Fruit fly (Drosophila melanogaster) whole organism, prepupa: ENCODE data around the gene CG6654.

Experiments
- Blimp-1 ChIP-seq: fragments of 200-800 bp; sonication (Bioruptor generic); optimal IDR thresholded peaks from 3 replicates; lab custom pipeline; 2017; ENCODE audit warnings: missing biosample characterization, missing genetic modification characterization, mild to moderate bottlenecking, moderate library complexity, missing genetic modification reagents
- CG11294 ChIP-seq: fragments of 200-800 bp; sonication (Bioruptor generic); IDR thresholded peaks from 2 replicates; pipeline ENCODE4 v1.3.6; 2022; ENCODE audit warnings: missing biosample characterization, missing genetic modification characterization
- CG15336 ChIP-seq: fragments of 200-800 bp; sonication (Bioruptor generic); IDR thresholded peaks from 2 replicates; pipeline ENCODE4 v1.3.6; 2022; ENCODE audit warnings: missing biosample characterization, missing genetic modification characterization
- CG31627 ChIP-seq: fragments of 200-800 bp; sonication (Bioruptor generic); optimal IDR thresholded peaks from 3 replicates; lab custom pipeline; 2016; ENCODE audit warnings: missing biosample characterization, missing genetic modification characterization
- CG32006 ChIP-seq: fragments of 200-800 bp; sonication (Bioruptor generic); optimal IDR thresholded peaks from 3 replicates; lab custom pipeline; 2017; ENCODE audit warnings: missing biosample characterization, mild to moderate bottlenecking, missing genetic modification characterization
- CG34406 ChIP-seq: fragments of 200-800 bp; sonication (Bioruptor generic); optimal IDR thresholded peaks from 3 replicates; lab custom pipeline; 2016; ENCODE audit warnings: missing biosample characterization, missing genetic modification characterization
- CG3919 ChIP-seq: fragments of 200-800 bp; sonication (Bioruptor generic); optimal IDR thresholded peaks from 3 replicates; lab custom pipeline; 2016; ENCODE audit warnings: missing biosample characterization, missing genetic modification characterization
- CG4318 ChIP-seq: fragments of 200-800 bp; sonication (Bioruptor generic); optimal IDR thresholded peaks from 3 replicates; lab custom pipeline; 2017; ENCODE audit warnings: missing biosample characterization, mild to moderate bottlenecking, missing genetic modification characterization
- CG6276 ChIP-seq: fragments of 200-800 bp; sonication (Bioruptor generic); optimal IDR thresholded peaks from 2 replicates; lab custom pipeline; 2017; ENCODE audit warnings: missing biosample characterization, mild to moderate bottlenecking, missing genetic modification characterization
- CG6792 ChIP-seq: fragments of 200-800 bp; sonication (Bioruptor generic); optimal IDR thresholded peaks from 3 replicates; lab custom pipeline; 2016; ENCODE audit warnings: missing biosample characterization, missing genetic modification characterization
- CG6854 ChIP-seq: fragments of 200-800 bp; sonication (Bioruptor generic); optimal IDR thresholded peaks from 2 replicates; lab custom pipeline; 2017; ENCODE audit warnings: missing biosample characterization, mild to moderate bottlenecking, missing genetic modification characterization
- CG7368 ChIP-seq: fragments of 200-800 bp; sonication (Bioruptor generic); optimal IDR thresholded peaks from 3 replicates; lab custom pipeline; 2016; ENCODE audit warnings: missing biosample characterization, missing genetic modification characterization
- CG8119 ChIP-seq: fragments of 200-800 bp; sonication (Bioruptor generic); IDR thresholded peaks from 3 replicates; pipeline ENCODE4 v1.3.6; 2022; ENCODE audit warnings: missing biosample characterization, missing genetic modification characterization
- CG8319 ChIP-seq: fragments of 200-800 bp; sonication (Bioruptor generic); optimal IDR thresholded peaks from 3 replicates; lab custom pipeline; 2016; ENCODE audit warnings: missing biosample characterization, missing genetic modification characterization
- CG9139 ChIP-seq: fragments of 200-800 bp; sonication (Bioruptor generic); optimal IDR thresholded peaks from 3 replicates; lab custom pipeline; 2017; ENCODE audit warnings: missing biosample characterization, mild to moderate bottlenecking, missing genetic modification characterization
- Eip78C ChIP-seq: fragments of 200-800 bp; sonication (Bioruptor generic); peaks from one replicate; lab custom pipeline; 2016; ENCODE audit warnings: missing biosample characterization, missing genetic modification characterization
- Ets96B ChIP-seq: fragments of 200-800 bp; optimal IDR thresholded peaks from 2 replicates; lab custom pipeline; 2019; ENCODE audit warnings: missing biosample characterization, mild to moderate bottlenecking, missing genetic modification characterization, moderate library complexity
- Gug ChIP-seq: fragments of 200-800 bp; sonication (Bioruptor generic); IDR thresholded peaks from 2 replicates; pipeline ENCODE4 v1.3.6; 2022; ENCODE audit warnings: missing biosample characterization, missing genetic modification characterization
- Hr39 ChIP-seq: fragments of 200-800 bp; sonication (Bioruptor generic); optimal IDR thresholded peaks from 2 replicates; lab custom pipeline; 2016; ENCODE audit warnings: missing biosample characterization, missing genetic modification characterization
- Hr4 ChIP-seq: fragments of 200-800 bp; sonication (Bioruptor generic); optimal IDR thresholded peaks from 3 replicates; lab custom pipeline; 2016; ENCODE audit warnings: missing biosample characterization, missing genetic modification characterization
- Met ChIP-seq: fragments of 200-800 bp; sonication (Bioruptor generic); optimal IDR thresholded peaks from 3 replicates; lab custom pipeline; 2016; ENCODE audit warnings: missing biosample characterization, missing genetic modification characterization
- OdsH ChIP-seq: fragments of 200-800 bp; sonication (Bioruptor generic); optimal IDR thresholded peaks from 3 replicates; lab custom pipeline; 2016; ENCODE audit warnings: missing biosample characterization, missing genetic modification characterization
- Sox102F ChIP-seq: fragments of 200-800 bp; sonication (Bioruptor generic); optimal IDR thresholded peaks from 2 replicates; lab custom pipeline; 2016; ENCODE audit warnings: missing biosample characterization, mild to moderate bottlenecking, missing genetic modification characterization
- Sox15 ChIP-seq: fragments of 200-800 bp; sonication (Bioruptor generic); optimal IDR thresholded peaks from 3 replicates; lab custom pipeline; 2016; ENCODE audit warnings: missing biosample characterization, missing genetic modification characterization
- achi ChIP-seq: fragments of 200-800 bp; sonication (Bioruptor generic); optimal IDR thresholded peaks from 3 replicates; lab custom pipeline; 2016; ENCODE audit warnings: missing biosample characterization, missing genetic modification characterization
- cyc ChIP-seq: fragments of 200-800 bp; sonication (Bioruptor generic); optimal IDR thresholded peaks from 3 replicates; lab custom pipeline; 2016; ENCODE audit warnings: missing biosample characterization, missing genetic modification characterization
- eg ChIP-seq: fragments of 200-800 bp; sonication (Bioruptor generic); IDR thresholded peaks from 3 replicates; pipeline ENCODE4 v1.3.6; 2022; ENCODE audit warnings: missing biosample characterization, missing genetic modification characterization
- esn ChIP-seq: fragments of 200-800 bp; sonication (Bioruptor generic); optimal IDR thresholded peaks from 2 replicates; lab custom pipeline; 2016; ENCODE audit warnings: missing biosample characterization, mild to moderate bottlenecking, missing genetic modification characterization, moderate library complexity
- fd59A ChIP-seq: fragments of 200-800 bp; sonication (Bioruptor generic); optimal IDR thresholded peaks from 2 replicates; lab custom pipeline; 2017; ENCODE audit warnings: missing biosample characterization, mild to moderate bottlenecking, missing genetic modification characterization, missing genetic modification reagents
- net ChIP-seq: fragments of 200-800 bp; sonication (Bioruptor generic); optimal IDR thresholded peaks from 3 replicates; lab custom pipeline; 2016; ENCODE audit warnings: missing biosample characterization, missing genetic modification characterization
- salr ChIP-seq, 2 experiments: fragments of 200-800 bp; sonication (Bioruptor generic); optimal IDR thresholded peaks; 3 replicates each; lab custom pipeline; 2016 to 2018; ENCODE audit warnings: missing biosample characterization in 2 of 2, missing genetic modification characterization in 2 of 2, mild to moderate bottlenecking in 1 of 2
- ss ChIP-seq, 2 experiments: fragments of 200-800 bp; sonication (Bioruptor generic); optimal IDR thresholded peaks; 2 replicates in 1 of 2; 3 replicates in 1 of 2; lab custom pipeline; 2017 to 2018; ENCODE audit warnings: mild to moderate bottlenecking in 2 of 2, missing biosample characterization in 2 of 2, missing genetic modification characterization in 2 of 2, moderate library complexity in 1 of 2
- svp ChIP-seq: fragments of 200-800 bp; sonication (Bioruptor generic); peaks from one replicate; lab custom pipeline; 2016; ENCODE audit warnings: missing biosample characterization, missing genetic modification characterization
- topi ChIP-seq: fragments of 200-800 bp; sonication (Bioruptor generic); optimal IDR thresholded peaks from 3 replicates; lab custom pipeline; 2016; ENCODE audit warnings: missing biosample characterization, missing genetic modification characterization
- vri ChIP-seq: fragments of 200-800 bp; sonication (Bioruptor generic); optimal IDR thresholded peaks from 3 replicates; lab custom pipeline; 2016; ENCODE audit warnings: missing biosample characterization, mild to moderate bottlenecking, missing genetic modification characterization

Gene CG6654

DNA sequence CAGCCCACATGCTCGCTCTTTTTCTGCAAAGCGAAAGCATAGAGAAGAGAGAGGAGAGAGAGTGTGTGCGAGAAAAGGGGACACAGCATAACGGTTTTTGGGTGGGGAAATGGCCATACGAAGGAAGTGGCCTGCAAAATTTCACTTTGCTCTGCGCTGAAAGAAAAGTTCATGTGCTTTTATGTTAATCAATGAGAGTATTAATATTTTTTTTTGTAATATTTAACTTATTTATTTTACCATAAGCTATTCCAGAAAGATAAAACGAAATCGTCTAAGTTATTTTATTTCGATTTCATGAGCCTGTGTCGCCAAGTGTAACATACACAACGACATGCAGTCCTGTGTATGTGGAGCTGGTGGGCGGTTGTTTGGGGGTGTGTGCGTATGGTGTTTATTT lies 37.0 kb upstream of the CG6654 start (continued):
- TF ChIP-seq OdsH (GFP tag; lab: Kevin White, UChicago) = no peak
- peak; percentile 72 for TF ChIP-seq achi (GFP tag; lab: Kevin White, UChicago)
- TF ChIP-seq Eip78C = peak; percentile 74
- no peak for TF ChIP-seq CG34406
- peak; percentile 40 for TF ChIP-seq fd59A (GFP tag; lab: Kevin White, UChicago)
- peak; percentile 30 for TF ChIP-seq cyc
- peak; percentile 3 for TF ChIP-seq CG31627 (GFP tag; lab: Kevin White, UChicago)
- TF ChIP-seq CG6792 (GFP tag; lab: Kevin White, UChicago) = peak; percentile 46
- TF ChIP-seq CG11294 (GFP tag; lab: Robert Waterston, UW) = peak; percentile 65; the same call in 1 of the 2 replicates
- no peak for TF ChIP-seq CG9139 (GFP tag; lab: Kevin White, UChicago)
- TF ChIP-seq CG3919 = no peak
- no peak for TF ChIP-seq ss (GFP tag; optimal IDR thresholded peaks at IDR 0.05; lab: Kevin White, UChicago)
- TF ChIP-seq net = no peak
- TF ChIP-seq CG8319 (GFP tag; lab: Kevin White, UChicago) = no peak
- TF ChIP-seq vri (GFP tag; lab: Kevin White, UChicago) = no peak
- no peak for TF ChIP-seq Ets96B (tag; lab: Kevin White, UChicago)
- peak; percentile 74; the same call in 1 of the 3 replicates for TF ChIP-seq eg (GFP tag; lab: Robert Waterston, UW)
- peak; percentile 36 for TF ChIP-seq CG4318 (GFP tag; lab: Kevin White, UChicago)
- TF ChIP-seq Hr4 (GFP tag; lab: Kevin White, UChicago) = peak; percentile 56
- TF ChIP-seq Blimp-1 (GFP tag; lab: Kevin White, UChicago) = no peak
- TF ChIP-seq svp (GFP tag; lab: Kevin White, UChicago) = peak; percentile 72
- TF ChIP-seq CG32006 (GFP tag; lab: Kevin White, UChicago) = peak; percentile 73
- peak; percentile 76 for TF ChIP-seq CG15336 (GFP tag; lab: Robert Waterston, UW)
- TF ChIP-seq, all 60 proteins: peak for 24

DNA sequence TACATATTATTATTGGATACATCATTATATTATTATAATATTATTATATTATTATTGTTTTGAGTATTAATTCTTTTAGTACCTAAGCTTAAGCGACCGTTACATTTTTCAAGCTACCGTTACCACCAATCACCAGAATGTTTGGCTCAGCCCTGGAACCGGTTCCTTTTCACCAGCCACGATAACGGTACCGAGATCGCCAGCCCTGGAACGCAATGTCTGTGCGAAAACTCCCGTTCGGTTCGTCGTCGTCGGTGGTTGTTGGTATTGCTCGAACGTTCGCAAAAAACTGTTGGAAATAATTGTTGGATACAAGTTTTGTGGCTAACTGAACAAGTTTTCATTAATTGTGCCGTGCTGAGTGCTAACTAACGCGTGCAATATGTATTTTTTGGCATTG lies 36.3 kb upstream of the CG6654 start, which contains the start of gene CG42404:
Gene CG42404, plus strand, starts transcription at position 360 of the 400 bp plus-strand sequence.
- no peak for TF ChIP-seq CG6854 (GFP tag; lab: Kevin White, UChicago)
- no peak for TF ChIP-seq ss (GFP tag; optimal IDR thresholded peaks at IDR 0.05; lab: Kevin White, UChicago)
- TF ChIP-seq svp (GFP tag; lab: Kevin White, UChicago) = peak; percentile 2
- no peak for TF ChIP-seq CG6276

DNA sequence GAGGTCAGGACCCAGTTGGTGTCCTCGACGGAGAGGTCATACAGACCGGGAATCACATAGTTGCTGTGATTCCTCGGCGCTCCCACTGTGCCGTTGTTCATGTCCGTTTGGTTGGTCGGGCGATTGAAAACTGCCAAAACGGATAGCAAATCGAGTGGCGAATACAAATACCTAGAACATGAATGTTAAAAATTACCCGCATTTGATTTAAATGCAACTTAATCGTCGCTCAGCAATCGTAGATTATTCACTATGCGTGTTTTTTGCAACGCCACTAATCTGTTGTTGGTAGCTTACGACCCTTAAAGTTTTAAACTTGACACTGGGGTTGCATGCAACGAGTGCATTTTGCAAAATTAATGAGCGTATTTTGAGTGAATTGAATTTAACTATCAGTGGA lies 35.6 kb upstream of the CG6654 start, which contains the start of gene Amt:
Gene Amt, minus strand, starts transcription at position 101 of the 400 bp plus-strand sequence.
- TF ChIP-seq Gug (GFP tag; lab: Robert Waterston, UW) = no peak
- TF ChIP-seq achi (GFP tag; lab: Kevin White, UChicago) = no peak
- no peak for TF ChIP-seq Hr39 (GFP tag; lab: Kevin White, UChicago)
- TF ChIP-seq CG7368 (GFP tag; lab: Kevin White, UChicago) = no peak
- TF ChIP-seq Hr4 (GFP tag; lab: Kevin White, UChicago) = no peak
- no peak for TF ChIP-seq topi
- no peak for TF ChIP-seq CG6854 (GFP tag; lab: Kevin White, UChicago)
- no peak for TF ChIP-seq CG8119 (GFP tag; lab: Robert Waterston, UW)
- TF ChIP-seq vri (GFP tag; lab: Kevin White, UChicago) = no peak
- TF ChIP-seq CG15336 (GFP tag; lab: Robert Waterston, UW) = no peak
- no peak for TF ChIP-seq fd59A (GFP tag; lab: Kevin White, UChicago)
- no peak for TF ChIP-seq CG8319 (GFP tag; lab: Kevin White, UChicago)
- no peak for TF ChIP-seq Sox15 (GFP tag; lab: Kevin White, UChicago)
- TF ChIP-seq, all 60 proteins: peak for 0

DNA sequence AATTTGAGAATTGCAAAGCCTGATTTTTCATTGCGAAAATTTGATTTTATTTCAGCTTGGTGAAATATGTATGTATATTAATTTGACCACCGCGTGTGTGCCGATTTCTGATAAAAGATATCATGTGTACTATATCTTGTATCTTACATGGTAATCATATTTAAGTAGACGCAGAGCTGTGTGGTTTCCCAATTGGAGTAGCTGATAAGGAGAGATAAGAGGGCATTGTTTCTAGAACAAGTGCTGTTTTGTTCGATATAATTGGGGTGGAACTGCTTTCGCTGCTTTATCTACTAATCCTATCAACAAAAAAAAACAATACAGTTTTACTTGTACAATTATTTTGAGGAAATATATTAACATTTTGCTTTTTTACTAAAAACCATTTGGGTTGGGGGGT lies 33.1 kb upstream of the CG6654 start:
- TF ChIP-seq Met (peak; percentile 13), salr (GFP tag; optimal IDR thresholded peaks at IDR 0.05; lab: Kevin White, UChicago) (no peak), Eip78C (peak; percentile 45), Sox102F (GFP tag; lab: Kevin White, UChicago) (peak; percentile 2), esn (GFP tag; lab: Kevin White, UChicago) (peak; percentile 2)
- TF ChIP-seq, all 60 proteins: peak for 4
